Fruit fly (Drosophila melanogaster): ENCODE data around the gene CG43924.

dm6 chr2L:15747394-15748260, 36.7 kb upstream of the CG43924 start, which contains the start of gene CycE:
- TF ChIP-seq ap (GFP tag; IDR thresholded peaks at IDR 0.05) (no peak), Nf-YA (GFP tag; IDR thresholded peaks at IDR 0.05) (no peak), pnt (GFP tag; optimal IDR thresholded peaks at IDR 0.05) (no peak), NfI (GFP tag; optimal IDR thresholded peaks at IDR 0.05) (no peak), mld (GFP tag; IDR thresholded peaks at IDR 0.05; ENCODE audit: partially characterized antibody) (no peak), bsh (GFP tag; optimal IDR thresholded peaks at IDR 0.05) (no peak), CG10366 (GFP tag; IDR thresholded peaks at IDR 0.05) (no peak), CG11085 (GFP tag; IDR thresholded peaks at IDR 0.05) (no peak), psq (GFP tag; optimal IDR thresholded peaks at IDR 0.05) (no peak), Lhr (GFP tag; optimal IDR thresholded peaks at IDR 0.05) (no peak)

All from whole organism, embryonic.